Worm (Caenorhabditis elegans) whole organism, midembryonic: ENCODE results near the gene ZK177.11.

Experiments used
- cog-1 ChIP-seq: sonication (generic microtip); optimal IDR thresholded peaks from 2 replicates; lab custom pipeline; 2016; ENCODE audit warnings: missing genetic modification characterization, missing compliant biosample characterization
- flt-1 ChIP-seq: fragments of 200-800 bp; sonication (Bioruptor generic); IDR thresholded peaks from 2 replicates; pipeline ENCODE4 v1.3.6; 2022; ENCODE audit warnings: missing genetic modification characterization, missing compliant biosample characterization
- klf-2 ChIP-seq: fragments of 200-800 bp; sonication (Bioruptor generic); conservative IDR thresholded peaks from 2 replicates; pipeline ENCODE4 v1.3.6; 2022; ENCODE audit warnings: missing genetic modification reagents, missing genetic modification characterization, missing compliant biosample characterization
- med-1 ChIP-seq: sonication (generic microtip); optimal IDR thresholded peaks from 2 replicates; lab custom pipeline; 2017; ENCODE audit warnings: missing genetic modification characterization, mild to moderate bottlenecking, missing compliant biosample characterization, antibody characterized with exemption, missing genetic modification reagents; ENCODE audit not compliant: insufficient read depth
- ref-1 ChIP-seq: fragments of 200-800 bp; sonication (Bioruptor generic); conservative IDR thresholded peaks from 2 replicates; pipeline ENCODE4 v1.3.6; 2022; ENCODE audit warnings: missing genetic modification reagents, missing genetic modification characterization, missing compliant biosample characterization
- tab-1 ChIP-seq: fragments of 200-800 bp; sonication (Bioruptor generic); IDR thresholded peaks from 2 replicates; pipeline ENCODE4 v1.3.6; 2022; ENCODE audit warnings: missing genetic modification characterization, missing compliant biosample characterization
- ztf-23 ChIP-seq: fragments of 200-800 bp; sonication (Bioruptor generic); IDR thresholded peaks from 2 replicates; pipeline ENCODE4 v1.3.6; 2022; ENCODE audit warnings: missing genetic modification reagents, missing genetic modification characterization, missing compliant biosample characterization

- no peak for TF ChIP-seq klf-2
- no peak for TF ChIP-seq tab-1 (GFP tag; lab: Robert Waterston, UW)
- TF ChIP-seq flt-1 (GFP tag; lab: Robert Waterston, UW): no peak
- no peak for TF ChIP-seq med-1 (GFP tag; lab: Kevin White, UChicago)
- no peak for TF ChIP-seq cog-1 (tag; lab: Kevin White, UChicago)
- TF ChIP-seq ztf-23 (GFP tag; lab: Robert Waterston, UW): no peak
- TF ChIP-seq ref-1 (GFP tag; lab: Robert Waterston, UW): no peak
These were observed 5.1 kb downstream of the ZK177.11 start, which contains the start of gene ZK177.1 for ce11 chrII:5527841-5528240.
